Worm (Caenorhabditis elegans) whole organism, L3 larva: ENCODE data around the gene sqv-7.
A peak's percentile ranks its signal among the peaks of the same experiment; 100 is the strongest.

Experiments
- R02D3.7 ChIP-seq: fragments of 150-350 bp; optimal IDR thresholded peaks from 2 replicates; lab custom pipeline; 2014; ENCODE audit warnings: missing biosample characterization, missing genetic modification characterization
- ceh-28 ChIP-seq: fragments of 150-350 bp; optimal IDR thresholded peaks from 2 replicates; lab custom pipeline; 2014; ENCODE audit warnings: missing biosample characterization, missing genetic modification reagents, missing genetic modification characterization
- fos-1 ChIP-seq: fragments of 150-350 bp; optimal IDR thresholded peaks from 2 replicates; lab custom pipeline; 2014; ENCODE audit warnings: missing biosample characterization, missing genetic modification characterization
- hmg-11 ChIP-seq: sonication (generic microtip); optimal IDR thresholded peaks from 2 replicates; lab custom pipeline; 2016; ENCODE audit warnings: missing genetic modification characterization, missing compliant biosample characterization
- nhr-12 ChIP-seq: fragments of 150-350 bp; optimal IDR thresholded peaks from 2 replicates; lab custom pipeline; 2014; ENCODE audit warnings: missing biosample characterization, missing genetic modification characterization
- nhr-23 ChIP-seq: fragments of 150-350 bp; optimal IDR thresholded peaks from 2 replicates; lab custom pipeline; 2014; ENCODE audit warnings: missing biosample characterization, missing genetic modification reagents, missing genetic modification characterization
- nhr-76 ChIP-seq: fragments of 150-350 bp; sonication (generic microtip); optimal IDR thresholded peaks from 5 replicates; lab custom pipeline; 2014; ENCODE audit warnings: missing biosample characterization, missing genetic modification characterization
- snpc-4 ChIP-seq: fragments of 150-350 bp; optimal IDR thresholded peaks from 2 replicates; lab custom pipeline; 2014; ENCODE audit warnings: missing biosample characterization, missing genetic modification characterization
- unc-39 ChIP-seq: sonication (generic microtip); optimal IDR thresholded peaks from 4 replicates; lab custom pipeline; 2017; ENCODE audit warnings: missing biosample characterization, missing genetic modification characterization

ce11 chrII:6967618-6968017 is 44.9 kb downstream of the sqv-7 start, which contains the start of gene eif-2Bgamma:
- peak; percentile 76 for TF ChIP-seq R02D3.7
- no peak for TF ChIP-seq fos-1
- peak; percentile 28 for TF ChIP-seq hmg-11 (tag; lab: Kevin White, UChicago)
- no peak for TF ChIP-seq ceh-28 (tag; lab: Kevin White, UChicago)
- TF ChIP-seq nhr-12 (tag; lab: Kevin White, UChicago) = no peak
- TF ChIP-seq unc-39 (tag; lab: Kevin White, UChicago) = no peak
- TF ChIP-seq nhr-23 (tag; lab: Kevin White, UChicago) = peak; percentile 49
- peak; percentile 86 for TF ChIP-seq snpc-4 (tag; lab: Kevin White, UChicago)
- no peak for TF ChIP-seq nhr-76 (tag; lab: Kevin White, UChicago)
